Worm (Caenorhabditis elegans) whole organism, L3 larva: ENCODE data around the gene ZC13.2.

Experiments
- R02D3.7 ChIP-seq: fragments of 150-350 bp; optimal IDR thresholded peaks from 2 replicates; lab custom pipeline; 2014; ENCODE audit warnings: missing biosample characterization, missing genetic modification characterization
- aly-2 ChIP-seq: fragments of 150-350 bp; optimal IDR thresholded peaks from 2 replicates; lab custom pipeline; 2014; ENCODE audit warnings: missing biosample characterization, missing genetic modification characterization
- ama-1 ChIP-seq: fragments of 150-350 bp; optimal IDR thresholded peaks from 2 replicates; lab custom pipeline; 2018
- ceh-16 ChIP-seq: sonication (generic microtip); optimal IDR thresholded peaks from 2 replicates; lab custom pipeline; 2017; ENCODE audit warnings: missing biosample characterization, missing genetic modification characterization
- ceh-28 ChIP-seq: fragments of 150-350 bp; optimal IDR thresholded peaks from 2 replicates; lab custom pipeline; 2014; ENCODE audit warnings: missing biosample characterization, missing genetic modification reagents, missing genetic modification characterization
- ceh-82 ChIP-seq: fragments of 150-350 bp; optimal IDR thresholded peaks from 2 replicates; lab custom pipeline; 2014; ENCODE audit warnings: missing biosample characterization, missing genetic modification characterization
- ceh-9 ChIP-seq: sonication (generic microtip); optimal IDR thresholded peaks from 2 replicates; lab custom pipeline; 2018; ENCODE audit warnings: missing biosample characterization, missing genetic modification characterization
- daf-12 ChIP-seq: fragments of 150-350 bp; optimal IDR thresholded peaks from 2 replicates; lab custom pipeline; 2014; ENCODE audit warnings: missing biosample characterization, missing genetic modification reagents, missing genetic modification characterization
- elt-1 ChIP-seq: fragments of 150-350 bp; optimal IDR thresholded peaks from 2 replicates; lab custom pipeline; 2014; ENCODE audit warnings: missing biosample characterization, missing genetic modification characterization
- elt-2 ChIP-seq: sonication (generic microtip); optimal IDR thresholded peaks from 2 replicates; lab custom pipeline; 2016; ENCODE audit warnings: missing genetic modification reagents, mild to moderate bottlenecking, missing genetic modification characterization, missing compliant biosample characterization
- elt-3 ChIP-seq, 3 experiments: fragments of 150-350 bp in 1 of 3; sonication (generic microtip) in 2 of 3; optimal IDR thresholded peaks; 2 replicates in 2 of 3; 4 replicates in 1 of 3; lab custom pipeline; 2014 to 2017; ENCODE audit warnings: missing biosample characterization in 3 of 3, missing genetic modification characterization in 3 of 3
- fkh-10 ChIP-seq: sonication (generic microtip); optimal IDR thresholded peaks from 2 replicates; lab custom pipeline; 2017; ENCODE audit warnings: missing biosample characterization, missing genetic modification reagents, missing genetic modification characterization
- hmg-11 ChIP-seq: sonication (generic microtip); optimal IDR thresholded peaks from 2 replicates; lab custom pipeline; 2016; ENCODE audit warnings: missing genetic modification characterization, missing compliant biosample characterization
- jun-1 ChIP-seq: fragments of 150-350 bp; optimal IDR thresholded peaks from 2 replicates; lab custom pipeline; 2014; ENCODE audit warnings: missing biosample characterization, missing genetic modification reagents, missing genetic modification characterization
- lin-15B ChIP-seq: fragments of 150-350 bp; optimal IDR thresholded peaks from 2 replicates; lab custom pipeline; 2014; ENCODE audit warnings: missing biosample characterization, missing genetic modification characterization
- lin-39 ChIP-seq: fragments of 150-350 bp; optimal IDR thresholded peaks from 2 replicates; lab custom pipeline; 2018; ENCODE audit warnings: missing biosample characterization, missing genetic modification reagents, missing genetic modification characterization
- lsy-12 ChIP-seq: sonication (generic microtip); optimal IDR thresholded peaks from 2 replicates; lab custom pipeline; 2016; ENCODE audit warnings: mild to moderate bottlenecking, missing genetic modification characterization, missing compliant biosample characterization
- mdl-1 ChIP-seq: fragments of 150-350 bp; optimal IDR thresholded peaks from 2 replicates; lab custom pipeline; 2014; ENCODE audit warnings: missing biosample characterization, missing genetic modification characterization
- nfya-1 ChIP-seq: sonication (generic microtip); optimal IDR thresholded peaks from 2 replicates; lab custom pipeline; 2017; ENCODE audit warnings: missing genetic modification characterization, mild to moderate bottlenecking, missing compliant biosample characterization, antibody characterized with exemption, moderate library complexity; ENCODE audit not compliant: insufficient read depth
- nhr-12 ChIP-seq: fragments of 150-350 bp; optimal IDR thresholded peaks from 2 replicates; lab custom pipeline; 2014; ENCODE audit warnings: missing biosample characterization, missing genetic modification characterization
- nhr-23 ChIP-seq: fragments of 150-350 bp; optimal IDR thresholded peaks from 2 replicates; lab custom pipeline; 2014; ENCODE audit warnings: missing biosample characterization, missing genetic modification reagents, missing genetic modification characterization
- nhr-237 ChIP-seq: fragments of 150-350 bp; optimal IDR thresholded peaks from 2 replicates; lab custom pipeline; 2014; ENCODE audit warnings: missing biosample characterization, missing genetic modification characterization
- nhr-25 ChIP-seq: sonication (generic microtip); optimal IDR thresholded peaks from 2 replicates; lab custom pipeline; 2017; ENCODE audit warnings: missing biosample characterization, missing genetic modification characterization
- nhr-43 ChIP-seq: sonication (generic microtip); optimal IDR thresholded peaks from 2 replicates; lab custom pipeline; 2016; ENCODE audit warnings: mild to moderate bottlenecking, missing genetic modification characterization, missing compliant biosample characterization; ENCODE audit not compliant: poor library complexity, severe bottlenecking
- nhr-67 ChIP-seq: fragments of 150-350 bp; optimal IDR thresholded peaks from 2 replicates; lab custom pipeline; 2014; ENCODE audit warnings: missing biosample characterization, missing genetic modification characterization
- nhr-77 ChIP-seq: fragments of 150-350 bp; optimal IDR thresholded peaks from 2 replicates; lab custom pipeline; 2014; ENCODE audit warnings: missing biosample characterization, missing genetic modification characterization
- pha-4 ChIP-seq: fragments of 150-350 bp; optimal IDR thresholded peaks from 2 replicates; lab custom pipeline; 2014; ENCODE audit warnings: missing biosample characterization, missing genetic modification reagents, missing genetic modification characterization
- sea-2 ChIP-seq: fragments of 150-350 bp; sonication (generic microtip); optimal IDR thresholded peaks from 4 replicates; lab custom pipeline; 2014; ENCODE audit warnings: missing biosample characterization, missing genetic modification reagents, missing genetic modification characterization
- skn-1 ChIP-seq: fragments of 150-350 bp; optimal IDR thresholded peaks from 2 replicates; lab custom pipeline; 2014; ENCODE audit warnings: missing biosample characterization, missing genetic modification characterization
- tbx-2 ChIP-seq: sonication (generic microtip); optimal IDR thresholded peaks from 2 replicates; lab custom pipeline; 2016; ENCODE audit warnings: mild to moderate bottlenecking, missing genetic modification characterization, missing compliant biosample characterization
- zag-1 ChIP-seq: fragments of 150-350 bp; optimal IDR thresholded peaks from 2 replicates; lab custom pipeline; 2014; ENCODE audit warnings: missing biosample characterization, missing genetic modification characterization
- ztf-11 ChIP-seq: fragments of 150-350 bp; optimal IDR thresholded peaks from 2 replicates; lab custom pipeline; 2014; ENCODE audit warnings: missing biosample characterization, missing genetic modification characterization
- ztf-4 ChIP-seq: fragments of 150-350 bp; optimal IDR thresholded peaks from 2 replicates; lab custom pipeline; 2014; ENCODE audit warnings: missing biosample characterization, missing genetic modification characterization

The ZC13.2 gene

DNA sequence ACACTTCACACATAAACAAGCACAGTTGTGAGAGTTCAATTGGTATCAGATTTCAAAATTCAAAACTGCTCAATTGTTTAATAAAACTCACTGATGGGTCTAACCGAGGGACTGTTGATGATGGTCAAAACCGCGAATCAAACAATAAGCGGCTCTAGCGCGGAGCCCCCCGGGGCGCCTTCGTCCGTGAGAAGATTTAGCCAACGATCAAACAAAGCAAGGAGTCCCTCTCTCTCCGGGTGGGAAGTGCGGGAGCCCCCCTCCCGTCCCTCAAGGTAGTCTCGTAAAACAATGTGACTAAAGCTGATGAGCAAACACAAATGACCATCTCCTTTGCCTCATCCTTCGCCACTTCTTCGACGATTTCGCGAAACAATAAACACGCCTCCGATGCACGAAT is 22.8 kb upstream of the ZC13.2 start:
- TF ChIP-seq pha-4 (tag; lab: Kevin White, UChicago) (peak; percentile 7), ztf-4 (tag; lab: Kevin White, UChicago) (no peak)

DNA sequence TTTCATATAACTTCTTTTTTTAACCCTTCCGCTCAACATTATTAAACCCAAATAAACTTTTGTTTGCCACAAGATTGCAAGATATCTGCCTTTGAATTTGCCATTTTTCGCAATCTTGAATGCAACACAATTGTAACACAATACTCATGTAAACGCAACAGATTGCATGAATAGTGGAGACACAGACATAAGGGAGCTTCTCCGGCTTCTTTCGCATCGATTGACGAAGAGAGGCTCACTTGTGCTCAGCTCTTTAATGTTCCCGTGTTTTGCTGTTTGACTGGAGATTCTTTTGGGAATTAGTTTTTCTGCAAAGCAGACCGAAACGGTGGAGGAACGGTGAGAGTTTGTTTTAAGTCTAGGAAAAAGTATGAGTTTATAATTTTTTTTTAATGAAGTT is 21.1 kb upstream of the ZC13.2 start, which contains the start of gene F56F10.2:
F56F10.2 (plus strand) TSS at position 215 of the 400 bp plus-strand sequence.
- TF ChIP-seq hmg-11, result peak; percentile 30
- TF ChIP-seq nfya-1, result peak; percentile 51
- no peak for TF ChIP-seq nhr-25 (tag; lab: Kevin White, UChicago)
- TF ChIP-seq lin-39 (tag; lab: Kevin White, UChicago), result peak; percentile 65
- peak; percentile 14 for TF ChIP-seq elt-1
- TF ChIP-seq, all 47 proteins: peak for 4

DNA sequence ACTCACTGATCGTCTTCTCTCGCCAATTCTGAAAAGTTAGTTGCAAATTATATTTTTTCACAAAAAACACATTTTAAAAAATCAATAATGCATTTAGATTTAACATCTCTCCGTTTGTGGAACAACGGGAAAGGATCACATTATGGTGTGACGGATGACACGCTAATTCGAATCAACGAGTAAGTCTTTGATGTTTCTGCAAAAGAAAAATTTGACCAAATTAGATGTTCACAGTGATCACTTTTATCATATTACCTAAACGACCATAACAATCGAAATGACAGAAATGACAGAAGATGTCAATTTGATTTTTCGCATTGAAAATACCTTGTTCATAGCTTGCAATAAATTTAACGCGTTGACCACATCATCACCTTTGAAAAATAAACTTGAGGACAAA is 19.1 kb upstream of the ZC13.2 start:
- TF ChIP-seq nhr-77 (tag; lab: Kevin White, UChicago) (no peak), zag-1 (tag; lab: Kevin White, UChicago) (no peak), pha-4 (tag; lab: Kevin White, UChicago) (no peak), elt-2 (tag; lab: Kevin White, UChicago) (no peak), tbx-2 (tag; lab: Kevin White, UChicago) (no peak), ama-1 (lab: Kevin White, UChicago) (no peak), sea-2 (GFP tag; lab: Kevin White, UChicago) (no peak), jun-1 (tag; lab: Kevin White, UChicago) (no peak), nhr-67 (tag; lab: Kevin White, UChicago) (no peak), fkh-10 (no peak), skn-1 (tag; lab: Kevin White, UChicago) (no peak), lin-39 (tag; lab: Kevin White, UChicago) (no peak), ceh-82 (tag; lab: Kevin White, UChicago) (no peak), aly-2 (no peak)

DNA sequence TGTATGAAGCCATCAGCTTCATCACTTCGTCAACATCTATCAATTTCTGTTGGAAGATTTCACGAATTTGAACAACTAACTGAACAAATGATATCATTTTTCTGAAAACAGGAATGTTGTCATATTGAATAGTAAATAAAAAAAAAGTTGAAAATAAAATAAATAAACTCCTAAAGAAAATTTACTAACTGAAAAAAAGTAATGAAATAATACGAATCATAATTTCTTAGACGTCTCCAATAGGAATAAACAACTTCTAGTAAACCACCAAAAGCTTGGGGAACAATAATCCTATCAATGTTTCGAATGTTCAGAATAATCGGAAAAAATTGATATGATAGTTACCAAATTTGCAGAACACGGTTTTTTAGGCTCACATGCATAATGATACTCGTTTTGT is 17.0 kb upstream of the ZC13.2 start, which contains the start of gene cdo-1:
cdo-1 (minus strand) TSS at position 101 of the 400 bp plus-strand sequence.
- no peak for TF ChIP-seq R02D3.7 (tag; lab: Kevin White, UChicago)
- TF ChIP-seq lin-15B (tag; lab: Kevin White, UChicago), result no peak
- no peak for TF ChIP-seq mdl-1 (tag; lab: Kevin White, UChicago)
- no peak for TF ChIP-seq ztf-11
- no peak for TF ChIP-seq zag-1 (tag; lab: Kevin White, UChicago)
- TF ChIP-seq ceh-16 (tag; lab: Kevin White, UChicago), result no peak
- TF ChIP-seq daf-12 (tag; lab: Kevin White, UChicago), result no peak
- no peak for TF ChIP-seq lsy-12 (tag; lab: Kevin White, UChicago)
- no peak for TF ChIP-seq hmg-11
- TF ChIP-seq nhr-25 (tag; lab: Kevin White, UChicago), result no peak
- TF ChIP-seq ceh-9, result no peak

DNA sequence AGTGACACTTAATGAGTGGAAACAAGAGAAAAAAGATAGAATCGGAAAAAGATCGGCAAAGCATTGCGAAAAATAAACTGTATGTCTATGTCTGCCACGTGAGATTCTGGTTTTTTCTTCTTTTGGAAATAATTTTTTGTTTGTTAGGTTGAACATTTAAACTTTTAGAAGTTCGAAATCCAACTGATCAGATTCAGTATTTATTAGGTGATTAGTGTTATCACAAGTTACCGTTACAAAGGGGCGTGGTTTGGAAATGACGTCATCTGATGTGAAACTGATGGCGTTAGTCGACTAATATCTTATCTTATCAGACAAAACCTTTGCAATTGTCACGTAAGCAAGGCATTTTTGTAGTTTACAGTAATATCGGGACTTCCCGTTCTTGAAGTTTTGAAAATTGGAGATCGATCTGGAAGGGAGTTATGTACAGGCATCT is 16.2 kb upstream of the ZC13.2 start:
- no peak for TF ChIP-seq nhr-237
- no peak for TF ChIP-seq pha-4 (tag; lab: Kevin White, UChicago)
- TF ChIP-seq jun-1 (tag; lab: Kevin White, UChicago), result peak; percentile 71
- TF ChIP-seq nhr-43 (tag; lab: Kevin White, UChicago), result peak; percentile 91
- no peak for TF ChIP-seq nhr-12 (tag; lab: Kevin White, UChicago)
- peak; percentile 24 for TF ChIP-seq ama-1 (lab: Kevin White, UChicago)
- TF ChIP-seq nhr-23 (tag; lab: Kevin White, UChicago), result peak; percentile 92
- TF ChIP-seq elt-3 (tag; optimal IDR thresholded peaks at IDR 0.05; lab: Kevin White, UChicago), result peak; percentile 48 to 94 (median 70)
- peak; percentile 90 for TF ChIP-seq nhr-25 (tag; lab: Kevin White, UChicago)
- TF ChIP-seq mdl-1 (tag; lab: Kevin White, UChicago), result peak; percentile 69
- TF ChIP-seq ceh-28 (tag; lab: Kevin White, UChicago), result peak; percentile 10
- TF ChIP-seq tbx-2 (tag; lab: Kevin White, UChicago), result peak; percentile 45
- TF ChIP-seq ztf-4 (tag; lab: Kevin White, UChicago), result peak; percentile 59
- peak; percentile 29 for TF ChIP-seq nfya-1
- TF ChIP-seq lsy-12 (tag; lab: Kevin White, UChicago), result peak; percentile 39
- TF ChIP-seq sea-2 (GFP tag; lab: Kevin White, UChicago), result no peak
